Fruit fly (Drosophila melanogaster) whole organism, embryonic: ENCODE data around the gene CG7514.

Experiments
- ATbp ChIP-seq: fragments of 200-800 bp; sonication (Bioruptor generic); optimal IDR thresholded peaks from 2 replicates; lab custom pipeline; 2017; ENCODE audit warnings: missing biosample characterization, mild to moderate bottlenecking, missing genetic modification characterization, missing genetic modification reagents
- Aef1 ChIP-seq: fragments of 200-800 bp; sonication (Bioruptor generic); IDR thresholded peaks from 3 replicates; pipeline ENCODE4 v1.3.6; 2022; ENCODE audit warnings: missing biosample characterization, missing genetic modification characterization
- Asciz ChIP-seq: fragments of 200-800 bp; sonication (Bioruptor generic); optimal IDR thresholded peaks from 2 replicates; lab custom pipeline; 2017; ENCODE audit warnings: missing biosample characterization, mild to moderate bottlenecking, missing genetic modification characterization, missing genetic modification reagents
- CG1024 ChIP-seq: fragments of 200-800 bp; sonication (Bioruptor generic); IDR thresholded peaks from 2 replicates; pipeline ENCODE4 v1.3.6; 2022; ENCODE audit warnings: missing biosample characterization, missing genetic modification characterization
- CG12299 ChIP-seq: fragments of 200-800 bp; sonication (Bioruptor generic); optimal IDR thresholded peaks from 2 replicates; lab custom pipeline; 2018; ENCODE audit warnings: missing biosample characterization, mild to moderate bottlenecking, missing genetic modification characterization
- CG12769 ChIP-seq: fragments of 200-800 bp; sonication (Bioruptor generic); optimal IDR thresholded peaks from 2 replicates; lab custom pipeline; 2019; ENCODE audit warnings: missing biosample characterization, mild to moderate bottlenecking, missing genetic modification characterization, moderate library complexity
- CG13894 ChIP-seq: fragments of 200-800 bp; sonication (Bioruptor generic); optimal IDR thresholded peaks from 3 replicates; lab custom pipeline; 2018; ENCODE audit warnings: missing biosample characterization, mild to moderate bottlenecking, missing genetic modification characterization, moderate library complexity
- CG14860 ChIP-seq: fragments of 200-800 bp; sonication (Bioruptor generic); IDR thresholded peaks from 3 replicates; pipeline ENCODE4 v1.3.6; 2022; ENCODE audit warnings: missing biosample characterization, missing genetic modification characterization; ENCODE audit not compliant: partially characterized antibody
- CG15269 ChIP-seq: fragments of 200-800 bp; sonication (Bioruptor generic); optimal IDR thresholded peaks from 2 replicates; lab custom pipeline; 2018; ENCODE audit warnings: missing biosample characterization, mild to moderate bottlenecking, missing genetic modification characterization, moderate library complexity
- CG17361 ChIP-seq: fragments of 200-800 bp; sonication (Bioruptor generic); IDR thresholded peaks from 3 replicates; pipeline ENCODE4 v1.3.6; 2022; ENCODE audit warnings: missing biosample characterization, missing genetic modification characterization
- CG17568 ChIP-seq: fragments of 200-800 bp; sonication (Bioruptor generic); optimal IDR thresholded peaks from 2 replicates; lab custom pipeline; 2018; ENCODE audit warnings: missing biosample characterization, mild to moderate bottlenecking, missing genetic modification characterization, moderate library complexity
- CG2889 ChIP-seq: fragments of 200-800 bp; sonication (Bioruptor generic); IDR thresholded peaks from 3 replicates; pipeline ENCODE4 v1.3.6; 2022; ENCODE audit warnings: missing biosample characterization, missing genetic modification characterization
- CG30403 ChIP-seq: fragments of 200-800 bp; sonication (Bioruptor generic); optimal IDR thresholded peaks from 3 replicates; lab custom pipeline; 2016; ENCODE audit warnings: missing biosample characterization, missing genetic modification characterization
- CG31441 ChIP-seq: fragments of 200-800 bp; sonication (Bioruptor generic); IDR thresholded peaks from 2 replicates; pipeline ENCODE4 v1.3.6; 2022; ENCODE audit warnings: missing biosample characterization, missing genetic modification characterization
- CG32532 ChIP-seq: fragments of 200-800 bp; sonication (Bioruptor generic); IDR thresholded peaks from 2 replicates; pipeline ENCODE4 v1.3.6; 2022; ENCODE audit warnings: missing biosample characterization, missing genetic modification characterization
- CG32772 ChIP-seq: fragments of 200-800 bp; sonication (Bioruptor generic); IDR thresholded peaks from 2 replicates; pipeline ENCODE4 v1.3.6; 2022; ENCODE audit warnings: missing biosample characterization, missing genetic modification characterization
- CG3407 ChIP-seq: fragments of 200-800 bp; sonication (Bioruptor generic); optimal IDR thresholded peaks from 2 replicates; lab custom pipeline; 2018; ENCODE audit warnings: missing biosample characterization, mild to moderate bottlenecking, missing genetic modification characterization
- CG34376 ChIP-seq: fragments of 200-800 bp; sonication (Bioruptor generic); optimal IDR thresholded peaks from 2 replicates; lab custom pipeline; 2018; ENCODE audit warnings: missing biosample characterization, mild to moderate bottlenecking, missing genetic modification characterization
- CG6254 ChIP-seq: fragments of 200-800 bp; sonication (Bioruptor generic); optimal IDR thresholded peaks from 3 replicates; lab custom pipeline; 2017; ENCODE audit warnings: mild to moderate bottlenecking, missing biosample characterization, missing genetic modification reagents, missing genetic modification characterization
- CG7271 ChIP-seq: fragments of 200-800 bp; sonication (Bioruptor generic); optimal IDR thresholded peaks from 2 replicates; lab custom pipeline; 2018; ENCODE audit warnings: missing biosample characterization, mild to moderate bottlenecking, missing genetic modification characterization, moderate library complexity
- CG9437 ChIP-seq: fragments of 200-800 bp; sonication (Bioruptor generic); optimal IDR thresholded peaks from 2 replicates; lab custom pipeline; 2018; ENCODE audit warnings: missing biosample characterization, mild to moderate bottlenecking, missing genetic modification characterization
- CG9817 ChIP-seq: fragments of 200-800 bp; sonication (Bioruptor generic); optimal IDR thresholded peaks from 2 replicates; lab custom pipeline; 2018; ENCODE audit warnings: missing biosample characterization, mild to moderate bottlenecking, missing genetic modification characterization, moderate library complexity
- CG9876 ChIP-seq: fragments of 200-800 bp; sonication (Bioruptor generic); optimal IDR thresholded peaks from 2 replicates; lab custom pipeline; 2016; ENCODE audit warnings: missing biosample characterization, missing genetic modification characterization
- CHES-1-like ChIP-seq: fragments of 200-800 bp; sonication (Bioruptor generic); optimal IDR thresholded peaks from 2 replicates; lab custom pipeline; 2016; ENCODE audit warnings: missing biosample characterization, missing genetic modification characterization
- Dip3 ChIP-seq: fragments of 200-800 bp; sonication (Bioruptor generic); optimal IDR thresholded peaks from 3 replicates; lab custom pipeline; 2016; ENCODE audit warnings: missing biosample characterization, missing genetic modification characterization
- Gsc ChIP-seq: fragments of 200-800 bp; sonication (Bioruptor generic); IDR thresholded peaks from 2 replicates; pipeline ENCODE4 v1.3.6; 2022; ENCODE audit warnings: missing biosample characterization, missing genetic modification characterization
- Hmr ChIP-seq: fragments of 200-800 bp; sonication (Bioruptor generic); optimal IDR thresholded peaks from 3 replicates; lab custom pipeline; 2017; ENCODE audit warnings: mild to moderate bottlenecking, missing biosample characterization, missing genetic modification reagents, missing genetic modification characterization
- Hr3 ChIP-seq: fragments of 200-800 bp; sonication (Bioruptor generic); optimal IDR thresholded peaks from 3 replicates; lab custom pipeline; 2016; ENCODE audit warnings: missing biosample characterization, missing genetic modification characterization
- Hr51 ChIP-seq, 2 experiments: fragments of 200-800 bp; sonication (Bioruptor generic); optimal IDR thresholded peaks; 2 replicates in 1 of 2; 3 replicates in 1 of 2; lab custom pipeline; 2016 to 2018; ENCODE audit warnings: missing biosample characterization in 2 of 2, missing genetic modification characterization in 2 of 2, mild to moderate bottlenecking in 1 of 2, moderate library complexity in 1 of 2
- MBD-R2 ChIP-seq: fragments of 200-800 bp; sonication (Bioruptor generic); IDR thresholded peaks from 2 replicates; pipeline ENCODE4 v1.3.6; 2022; ENCODE audit warnings: missing biosample characterization, missing genetic modification characterization
- Mes4 ChIP-seq: fragments of 200-800 bp; sonication (Bioruptor generic); optimal IDR thresholded peaks from 2 replicates; lab custom pipeline; 2016; ENCODE audit warnings: missing biosample characterization, missing genetic modification characterization
- Nf-YA ChIP-seq: fragments of 200-800 bp; sonication (Bioruptor generic); IDR thresholded peaks from 2 replicates; pipeline ENCODE4 v1.3.6; 2022; ENCODE audit warnings: missing biosample characterization, missing genetic modification characterization
- Rfx ChIP-seq: fragments of 200-800 bp; sonication (Bioruptor generic); IDR thresholded peaks from 2 replicates; pipeline ENCODE4 v1.3.6; 2022; ENCODE audit warnings: missing biosample characterization, missing genetic modification characterization
- Six4 ChIP-seq: fragments of 200-800 bp; sonication (Bioruptor generic); optimal IDR thresholded peaks from 2 replicates; lab custom pipeline; 2016; ENCODE audit warnings: missing biosample characterization, missing genetic modification characterization
- Sox102F ChIP-seq: fragments of 200-800 bp; sonication (Bioruptor generic); optimal IDR thresholded peaks from 2 replicates; lab custom pipeline; 2018; ENCODE audit warnings: missing biosample characterization, mild to moderate bottlenecking, missing genetic modification characterization, moderate library complexity
- Ssrp ChIP-seq: fragments of 200-800 bp; sonication (Bioruptor generic); optimal IDR thresholded peaks from 2 replicates; lab custom pipeline; 2018; ENCODE audit warnings: missing biosample characterization, mild to moderate bottlenecking, missing genetic modification characterization, moderate library complexity
- az2 ChIP-seq: fragments of 200-800 bp; sonication (Bioruptor generic); optimal IDR thresholded peaks from 3 replicates; lab custom pipeline; 2016; ENCODE audit warnings: missing biosample characterization, missing genetic modification characterization
- bcd ChIP-seq: fragments of 200-800 bp; sonication (Bioruptor generic); optimal IDR thresholded peaks from 2 replicates; lab custom pipeline; 2017; ENCODE audit warnings: missing biosample characterization, mild to moderate bottlenecking, missing genetic modification characterization
- corto ChIP-seq: fragments of 200-800 bp; sonication (Bioruptor generic); optimal IDR thresholded peaks from 2 replicates; lab custom pipeline; 2016; ENCODE audit warnings: missing biosample characterization, mild to moderate bottlenecking, missing genetic modification characterization, moderate library complexity
- crol ChIP-seq: fragments of 200-800 bp; sonication (Bioruptor generic); IDR thresholded peaks from 2 replicates; pipeline ENCODE4 v1.3.6; 2022; ENCODE audit warnings: missing biosample characterization, missing genetic modification characterization
- ems ChIP-seq: fragments of 200-800 bp; sonication (Bioruptor generic); optimal IDR thresholded peaks from 3 replicates; lab custom pipeline; 2016; ENCODE audit warnings: missing biosample characterization, missing genetic modification characterization
- esg ChIP-seq: fragments of 200-800 bp; sonication (Bioruptor generic); conservative IDR thresholded peaks from 2 replicates; pipeline ENCODE4 v1.3.6; 2022; ENCODE audit warnings: missing biosample characterization, missing genetic modification characterization
- gem ChIP-seq: fragments of 200-800 bp; sonication (Bioruptor generic); optimal IDR thresholded peaks from 2 replicates; lab custom pipeline; 2019; ENCODE audit warnings: missing biosample characterization, mild to moderate bottlenecking, missing genetic modification characterization, moderate library complexity
- grn ChIP-seq: fragments of 200-800 bp; sonication (Bioruptor generic); optimal IDR thresholded peaks from 3 replicates; lab custom pipeline; 2017; ENCODE audit warnings: missing biosample characterization, missing genetic modification characterization
- lov ChIP-seq, 2 experiments: fragments of 200-800 bp in 1 of 2; fragments of >200 bp in 1 of 2; sonication (Bioruptor generic) in 1 of 2; IDR thresholded peaks in 1 of 2; optimal IDR thresholded peaks in 1 of 2; 2 replicates in 1 of 2; 3 replicates in 1 of 2; pipeline versions ENCODE4 v1.3.6 to Lab custom; 2017 to 2022; ENCODE audit warnings: missing biosample characterization in 1 of 2, missing genetic modification characterization in 1 of 2
- luna ChIP-seq: fragments of 200-800 bp; sonication (Bioruptor generic); optimal IDR thresholded peaks from 2 replicates; lab custom pipeline; 2016; ENCODE audit warnings: missing biosample characterization, missing genetic modification characterization
- mam ChIP-seq: fragments of 200-800 bp; sonication (Bioruptor generic); optimal IDR thresholded peaks from 3 replicates; lab custom pipeline; 2016; ENCODE audit warnings: missing biosample characterization, missing genetic modification characterization
- phol ChIP-seq: fragments of 200-800 bp; sonication (Bioruptor generic); optimal IDR thresholded peaks from 3 replicates; lab custom pipeline; 2018; ENCODE audit warnings: missing biosample characterization, mild to moderate bottlenecking, missing genetic modification characterization, moderate library complexity
- pum ChIP-seq: fragments of 200-800 bp; sonication (Bioruptor generic); optimal IDR thresholded peaks from 2 replicates; lab custom pipeline; 2016; ENCODE audit warnings: missing biosample characterization, missing genetic modification characterization
- unpg ChIP-seq: fragments of 200-800 bp; sonication (Bioruptor generic); optimal IDR thresholded peaks from 3 replicates; lab custom pipeline; 2018; ENCODE audit warnings: missing biosample characterization, mild to moderate bottlenecking, missing genetic modification characterization, moderate library complexity

The CG7514 gene

DNA sequence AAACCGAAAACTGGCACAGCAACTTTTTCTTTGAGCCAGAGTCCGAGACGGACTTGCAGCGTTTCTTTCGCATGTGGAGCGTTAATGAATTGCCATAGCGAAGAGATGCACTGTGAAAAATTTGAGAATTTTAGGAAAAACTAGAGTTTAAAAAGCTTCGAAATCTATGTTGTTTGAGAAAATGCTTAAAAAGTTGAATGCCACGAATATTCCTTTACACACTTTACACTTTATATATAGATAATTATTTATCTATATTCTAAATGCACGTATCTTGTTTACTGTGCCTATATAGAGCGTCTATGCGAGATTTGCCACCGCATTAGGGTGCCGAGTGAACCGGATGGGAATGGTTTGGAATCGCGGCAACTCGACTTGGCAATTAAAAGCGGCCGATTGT, 33.3 kb upstream of the CG7514 start (continued):
- no peak for TF ChIP-seq Dip3 (GFP tag; lab: Kevin White, UChicago)
- TF ChIP-seq gem (tag; lab: Kevin White, UChicago): peak; percentile 42
- no peak for TF ChIP-seq Aef1 (GFP tag; lab: Robert Waterston, UW)
- TF ChIP-seq Nf-YA (GFP tag; lab: Robert Waterston, UW): no peak
- no peak for TF ChIP-seq CG13894
- no peak for TF ChIP-seq Ssrp (tag; lab: Kevin White, UChicago)
- 0 out of 3 replicates have a peak, but pooled peaks have one; percentile 39 for TF ChIP-seq CG17361 (GFP tag; lab: Robert Waterston, UW)
- TF ChIP-seq lov (optimal IDR thresholded peaks at IDR 0.05; lab: Kevin White, UChicago): no peak
- no peak for TF ChIP-seq lov (GFP tag; IDR thresholded peaks at IDR 0.05; lab: Robert Waterston, UW)
- peak in 1 of 2 experiments; percentile 60 for TF ChIP-seq Hr51 (GFP tag; optimal IDR thresholded peaks at IDR 0.05; lab: Kevin White, UChicago)
- no peak for TF ChIP-seq Gsc (GFP tag; lab: Robert Waterston, UW)
- no peak for TF ChIP-seq Mes4
- TF ChIP-seq unpg: peak; percentile 13
- no peak for TF ChIP-seq CG7271 (tag; lab: Kevin White, UChicago)
- TF ChIP-seq grn: no peak
- no peak for TF ChIP-seq CG9437 (GFP tag; lab: Kevin White, UChicago)
- TF ChIP-seq CG14860 (GFP tag; lab: Robert Waterston, UW): no peak
- TF ChIP-seq mam: no peak
- TF ChIP-seq Asciz: peak; percentile 24
- TF ChIP-seq az2 (GFP tag; lab: Kevin White, UChicago): no peak
- TF ChIP-seq MBD-R2 (GFP tag; lab: Robert Waterston, UW): no peak
- no peak for TF ChIP-seq ems (GFP tag; lab: Kevin White, UChicago)
- TF ChIP-seq CG32772: no peak
- no peak for TF ChIP-seq CG9876 (GFP tag; lab: Kevin White, UChicago)
- TF ChIP-seq CHES-1-like (GFP tag; lab: Kevin White, UChicago): no peak
- TF ChIP-seq CG12299 (tag; lab: Kevin White, UChicago): no peak
- TF ChIP-seq Six4 (GFP tag; lab: Kevin White, UChicago): no peak
- TF ChIP-seq CG1024 (GFP tag; lab: Robert Waterston, UW): no peak
- TF ChIP-seq CG32532 (GFP tag; lab: Robert Waterston, UW): no peak
- no peak for TF ChIP-seq esg (GFP tag; lab: Robert Waterston, UW)
- no peak for TF ChIP-seq CG9817 (tag; lab: Kevin White, UChicago)
- no peak for TF ChIP-seq CG17568 (GFP tag; lab: Kevin White, UChicago)
- peak; percentile 52 for TF ChIP-seq Sox102F (GFP tag; lab: Kevin White, UChicago)
- TF ChIP-seq bcd (GFP tag; lab: Kevin White, UChicago): no peak
- no peak for TF ChIP-seq CG6254
- TF ChIP-seq CG31441 (GFP tag; lab: Robert Waterston, UW): 0 out of 2 replicates have a peak, but pooled peaks have one; percentile 18
- TF ChIP-seq CG12769: no peak
- peak; percentile 12 for TF ChIP-seq CG15269 (tag; lab: Kevin White, UChicago)
- no peak for TF ChIP-seq corto (GFP tag; lab: Kevin White, UChicago)

- TF ChIP-seq phol (tag; lab: Kevin White, UChicago) (peak; percentile 71), pum (no peak), Hr51 (GFP tag; optimal IDR thresholded peaks at IDR 0.05; lab: Kevin White, UChicago) (peak in 1 of 2 experiments; percentile 76), CG30403 (peak; percentile 35), CG2889 (no peak), Hmr (GFP tag; lab: Kevin White, UChicago) (no peak), CG34376 (GFP tag; lab: Kevin White, UChicago) (no peak), Hr3 (GFP tag; lab: Kevin White, UChicago) (peak; percentile 13), ATbp (GFP tag; lab: Kevin White, UChicago) (peak; percentile 25), luna (GFP tag; lab: Kevin White, UChicago) (no peak), Rfx (no peak), crol (GFP tag; lab: Robert Waterston, UW) (peak; percentile 35; the same call in 1 of the 2 replicates), CHES-1-like (GFP tag; lab: Kevin White, UChicago) (no peak), CG3407 (peak; percentile 23), gem (tag; lab: Kevin White, UChicago) (peak; percentile 69)
Measured at dm6 chr3L:4720510-4721157, 32.1 kb upstream of the CG7514 start.
